Worm (Caenorhabditis elegans) whole organism, mixed stage, embryonic: Measurements from ENCODE around the gene srx-119.

Source experiments
- blmp-1 ChIP-seq: fragments of 150-350 bp; optimal IDR thresholded peaks from 2 replicates; lab custom pipeline; 2014; ENCODE audit warnings: missing biosample characterization, missing genetic modification characterization
- drap-1 ChIP-seq: fragments of 200-800 bp; sonication (Bioruptor generic); optimal IDR thresholded peaks from 3 replicates; lab custom pipeline; 2018; ENCODE audit warnings: mild to moderate bottlenecking, missing genetic modification characterization, missing compliant biosample characterization
- lin-13 ChIP-seq: fragments of 150-350 bp; optimal IDR thresholded peaks from 2 replicates; lab custom pipeline; 2014; ENCODE audit warnings: missing biosample characterization, missing genetic modification characterization
- mls-2 ChIP-seq: sonication (generic microtip); optimal IDR thresholded peaks from 2 replicates; lab custom pipeline; 2016; ENCODE audit warnings: mild to moderate bottlenecking, missing genetic modification characterization, moderate library complexity, missing compliant biosample characterization
- nhr-12 ChIP-seq: fragments of 150-350 bp; optimal IDR thresholded peaks from 2 replicates; lab custom pipeline; 2014; ENCODE audit warnings: missing biosample characterization, missing genetic modification characterization
- nhr-76 ChIP-seq: sonication (generic microtip); optimal IDR thresholded peaks from 2 replicates; lab custom pipeline; 2017; ENCODE audit warnings: missing biosample characterization, missing genetic modification characterization
- unc-62 ChIP-seq: fragments of 150-350 bp; optimal IDR thresholded peaks from 2 replicates; lab custom pipeline; 2014; ENCODE audit warnings: missing biosample characterization, missing genetic modification reagents, missing genetic modification characterization

ce11 chrII:12485060-12485459 lies 43.0 kb upstream of the srx-119 start, which contains the start of gene F15A4.10:
- TF ChIP-seq blmp-1 (tag; lab: Kevin White, UChicago) = no peak
- no peak for TF ChIP-seq unc-62 (GFP tag; lab: Kevin White, UChicago)
- TF ChIP-seq nhr-12 = no peak
- no peak for TF ChIP-seq nhr-76 (tag; lab: Kevin White, UChicago)
- no peak for TF ChIP-seq drap-1 (GFP tag; lab: Kevin White, UChicago)
- no peak for TF ChIP-seq lin-13 (tag; lab: Kevin White, UChicago)
- TF ChIP-seq mls-2 (tag; lab: Kevin White, UChicago) = no peak
